Worm (Caenorhabditis elegans): ENCODE measurements around the gene ZK1248.11.
"Not testable (repeated sequence)": the region's sequence is repeated elsewhere in the genome, so short reads cannot be mapped to it uniquely, and the experiment has no call there.

DNA sequence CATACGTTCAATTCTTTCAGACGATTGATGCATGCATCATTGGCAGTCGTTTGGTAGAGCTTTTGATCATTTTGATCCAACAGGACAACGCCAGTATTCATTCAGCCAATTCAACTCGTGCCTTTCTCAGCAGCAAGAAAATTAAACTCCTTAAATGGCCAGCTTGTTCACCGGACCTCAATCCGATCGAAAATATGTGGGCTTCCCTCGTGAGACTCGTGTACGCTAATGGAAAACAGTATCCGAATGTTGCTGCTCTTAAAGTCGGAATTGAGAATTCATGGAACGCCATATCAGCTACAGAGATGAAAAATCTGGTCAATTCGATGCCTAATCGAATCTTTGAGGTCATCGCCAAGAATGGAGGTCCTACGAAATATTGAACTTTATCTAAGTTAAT lies 13.0 kb downstream of the ZK1248.11 start, which contains the start of gene wago-5:
- TF ChIP-seq lin-13 (GFP tag; optimal IDR thresholded peaks at IDR 0.05); pha-4 (GFP tag; IDR thresholded peaks at IDR 0.05); pha-4 (tag; optimal IDR thresholded peaks at IDR 0.05): not testable (repeated sequence)
